Fruit fly (Drosophila melanogaster): Measurements from ENCODE around the gene CG34161.
A peak's percentile ranks its signal among the peaks of the same experiment; 100 is the strongest.

Gene CG34161

DNA sequence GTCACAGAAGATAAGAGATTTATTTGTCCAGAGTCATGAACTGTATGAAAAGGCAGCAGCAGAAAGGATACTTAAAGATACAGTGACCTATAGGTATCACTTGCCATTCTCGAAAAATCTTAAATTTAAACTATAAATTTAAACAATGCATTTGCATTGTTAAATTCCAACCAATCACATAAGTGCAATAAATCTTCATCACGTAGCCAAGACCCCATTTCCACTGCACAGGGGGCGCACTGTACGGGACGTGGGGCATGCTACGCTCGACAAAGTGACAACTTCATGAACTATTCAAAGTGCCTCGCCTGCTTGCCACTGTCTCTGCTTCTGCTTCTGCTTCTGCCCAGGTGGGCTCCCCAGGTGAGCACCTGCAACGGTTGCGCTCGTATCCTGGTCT, 26.2 kb downstream of the CG34161 start:
- TF ChIP-seq Vsx2 (GFP tag; optimal IDR thresholded peaks at IDR 0.05; ENCODE audit: partially characterized antibody) (no peak), Myc (optimal IDR thresholded peaks at IDR 0.05) (no peak), HLH106 (tag; optimal IDR thresholded peaks at IDR 0.05) (no peak), CrebA (GFP tag; optimal IDR thresholded peaks at IDR 0.05; ENCODE audit: borderline replicate concordance) (no peak), brk (GFP tag; optimal IDR thresholded peaks at IDR 0.05) (no peak), tai (GFP tag; optimal IDR thresholded peaks at IDR 0.05) (no peak)

dm6 chr2L:10554676-10555075, 26.8 kb downstream of the CG34161 start:
- TF ChIP-seq dsf (GFP tag; optimal IDR thresholded peaks at IDR 0.05; ENCODE audit: borderline replicate concordance) (no peak), pan (optimal IDR thresholded peaks at IDR 0.05) (no peak), jim (GFP tag; optimal IDR thresholded peaks at IDR 0.05) (no peak), Vsx2 (GFP tag; optimal IDR thresholded peaks at IDR 0.05; ENCODE audit: partially characterized antibody) (no peak), sage (GFP tag; optimal IDR thresholded peaks at IDR 0.05) (no peak), dmrt93B (GFP tag; optimal IDR thresholded peaks at IDR 0.05) (no peak), CG32264 (GFP tag; optimal IDR thresholded peaks at IDR 0.05) (no peak), h (GFP tag; optimal IDR thresholded peaks at IDR 0.05) (no peak)

DNA sequence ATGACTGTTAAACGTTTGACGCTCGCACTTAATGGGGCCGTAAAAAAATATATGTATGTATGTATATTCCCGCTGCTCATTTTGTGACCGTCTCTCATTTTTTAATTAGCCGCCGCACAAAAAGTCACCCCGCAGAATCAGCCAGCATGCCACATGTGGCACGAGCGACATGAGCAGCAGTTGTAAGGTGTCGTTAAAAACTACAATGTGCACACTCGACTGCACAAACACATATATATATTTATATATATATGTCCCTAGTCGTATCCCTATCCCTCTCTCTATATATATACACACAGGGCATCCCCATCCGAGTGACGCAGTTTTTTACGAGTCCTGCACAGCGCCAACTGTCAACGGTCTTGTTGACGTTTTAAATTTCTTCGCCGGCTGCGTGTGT, 27.8 kb downstream of the CG34161 start:
- TF ChIP-seq HLH106 (tag; optimal IDR thresholded peaks at IDR 0.05): no peak
- no peak for TF ChIP-seq h (GFP tag; optimal IDR thresholded peaks at IDR 0.05)
- no peak for TF ChIP-seq GATAd (GFP tag; optimal IDR thresholded peaks at IDR 0.05)
- no peak for TF ChIP-seq Hnf4 (GFP tag; optimal IDR thresholded peaks at IDR 0.05)
- TF ChIP-seq sage (GFP tag; optimal IDR thresholded peaks at IDR 0.05): no peak

dm6 chr2L:10552807-10553206, 28.7 kb downstream of the CG34161 start:
- no peak for TF ChIP-seq GATAd (GFP tag; optimal IDR thresholded peaks at IDR 0.05)
- peak; percentile 3 for TF ChIP-seq OdsH (GFP tag; optimal IDR thresholded peaks at IDR 0.05)
- peak; percentile 23 for TF ChIP-seq CG9705 (GFP tag; optimal IDR thresholded peaks at IDR 0.05)
- no peak for TF ChIP-seq ey (GFP tag; optimal IDR thresholded peaks at IDR 0.05)
- TF ChIP-seq foxo (GFP tag; optimal IDR thresholded peaks at IDR 0.05): peak in 1 of 2 experiments; percentile 12
- no peak for TF ChIP-seq HLH106 (tag; optimal IDR thresholded peaks at IDR 0.05)
- no peak for TF ChIP-seq Abd-B (GFP tag; optimal IDR thresholded peaks at IDR 0.05)
- no peak for TF ChIP-seq Dif (GFP tag; optimal IDR thresholded peaks at IDR 0.05; ENCODE audit: partially characterized antibody)
- peak; percentile 75 for TF ChIP-seq Hr83 (GFP tag; optimal IDR thresholded peaks at IDR 0.05; ENCODE audit: poor library complexity, severe bottlenecking)
- TF ChIP-seq dmrt93B (GFP tag; optimal IDR thresholded peaks at IDR 0.05): no peak
- no peak for TF ChIP-seq sage (GFP tag; optimal IDR thresholded peaks at IDR 0.05)
- TF ChIP-seq CrebA (GFP tag; optimal IDR thresholded peaks at IDR 0.05; ENCODE audit: borderline replicate concordance): no peak
- no peak for TF ChIP-seq Hr78 (GFP tag; optimal IDR thresholded peaks at IDR 0.05)
- no peak for TF ChIP-seq N (GFP tag; optimal IDR thresholded peaks at IDR 0.05)
- no peak for TF ChIP-seq Myc (optimal IDR thresholded peaks at IDR 0.05)
- TF ChIP-seq fru (GFP tag; optimal IDR thresholded peaks at IDR 0.05): no peak
- no peak for TF ChIP-seq woc (GFP tag; optimal IDR thresholded peaks at IDR 0.05)
- TF ChIP-seq Sp1 (GFP tag; optimal IDR thresholded peaks at IDR 0.05): peak; percentile 22
- TF ChIP-seq h (GFP tag; optimal IDR thresholded peaks at IDR 0.05): peak; percentile 41
- no peak for TF ChIP-seq Vsx2 (GFP tag; optimal IDR thresholded peaks at IDR 0.05; ENCODE audit: partially characterized antibody)
- peak; percentile 61 for TF ChIP-seq rgr (GFP tag; optimal IDR thresholded peaks at IDR 0.05)
- peak; percentile 54 for TF ChIP-seq Hnf4 (GFP tag; optimal IDR thresholded peaks at IDR 0.05)
- TF ChIP-seq psq (GFP tag; optimal IDR thresholded peaks at IDR 0.05): no peak
- peak; percentile 4 for TF ChIP-seq dsf (GFP tag; optimal IDR thresholded peaks at IDR 0.05; ENCODE audit: borderline replicate concordance)
- TF ChIP-seq Mio (GFP tag; optimal IDR thresholded peaks at IDR 0.05): no peak
- TF ChIP-seq dl (GFP tag; optimal IDR thresholded peaks at IDR 0.05; ENCODE audit: insufficient read depth in 1 of 2, partially characterized antibody in 2 of 2): no peak
- TF ChIP-seq Rel (GFP tag; optimal IDR thresholded peaks at IDR 0.05): no peak
- TF ChIP-seq Rel (tag; optimal IDR thresholded peaks at IDR 0.05): no peak
- TF ChIP-seq jim (GFP tag; optimal IDR thresholded peaks at IDR 0.05): no peak
- no peak for TF ChIP-seq lola (GFP tag; optimal IDR thresholded peaks at IDR 0.05)
- no peak for TF ChIP-seq brk (GFP tag; optimal IDR thresholded peaks at IDR 0.05)
- TF ChIP-seq CG32264 (GFP tag; optimal IDR thresholded peaks at IDR 0.05): no peak
- TF ChIP-seq br (GFP tag; optimal IDR thresholded peaks at IDR 0.05): peak; percentile 22
- TF ChIP-seq pan (optimal IDR thresholded peaks at IDR 0.05): no peak
- no peak for TF ChIP-seq sv (GFP tag; optimal IDR thresholded peaks at IDR 0.05)
- TF ChIP-seq tai (GFP tag; optimal IDR thresholded peaks at IDR 0.05): peak; percentile 28
- TF ChIP-seq Dfd (GFP tag; optimal IDR thresholded peaks at IDR 0.05): no peak
- peak; percentile 30 for TF ChIP-seq Jra (GFP tag; optimal IDR thresholded peaks at IDR 0.05)
- TF ChIP-seq usp (GFP tag; optimal IDR thresholded peaks at IDR 0.05): no peak

All from whole organism, wandering third instar larva.